Worm (Caenorhabditis elegans): Measurements from ENCODE around the gene cup-4.
A peak's percentile ranks its signal among the peaks of the same experiment; 100 is the strongest.

The cup-4 gene

DNA sequence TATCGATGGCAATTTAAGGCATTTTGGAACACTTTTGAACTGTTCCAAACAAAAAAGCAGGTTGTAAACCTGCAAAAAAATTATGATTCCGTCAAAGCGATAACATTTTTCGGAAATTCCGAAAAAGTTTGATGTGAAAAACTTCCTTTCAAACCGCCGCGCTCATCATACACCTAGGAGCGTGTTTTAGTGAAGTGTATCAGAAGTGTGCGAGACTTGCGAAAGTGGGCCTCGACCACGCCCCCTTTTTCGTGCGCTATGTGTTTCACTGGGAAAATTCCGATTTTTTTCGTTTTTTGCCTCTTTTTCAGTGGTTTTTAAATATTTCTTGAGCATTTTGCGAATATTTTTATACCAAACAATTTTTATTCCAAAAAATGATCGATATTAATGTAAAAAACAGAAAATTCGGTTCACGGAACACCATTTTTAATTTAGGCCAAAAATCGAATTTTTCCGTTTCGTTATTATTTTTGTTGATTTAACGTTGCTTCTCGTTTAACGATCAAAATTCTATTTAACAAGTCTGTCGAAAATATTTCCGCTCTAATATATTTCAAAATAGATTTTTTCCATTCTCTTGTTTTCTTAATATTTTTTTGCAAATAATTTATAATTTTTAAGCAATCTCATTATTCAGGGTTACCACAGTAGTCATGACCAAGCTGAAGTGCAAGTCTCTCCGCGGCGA lies 11.7 kb upstream of the cup-4 start, which contains the start of gene rpl-35 (continued):
- TF ChIP-seq lin-15B (tag; optimal IDR thresholded peaks at IDR 0.05), result peak; percentile 99
- TF ChIP-seq unc-30 (tag; optimal IDR thresholded peaks at IDR 0.05), result peak; percentile 66
- TF ChIP-seq lin-13 (GFP tag; optimal IDR thresholded peaks at IDR 0.05), result peak; percentile 100
- peak; percentile 99 for TF ChIP-seq sup-37 (GFP tag; optimal IDR thresholded peaks at IDR 0.05)
- TF ChIP-seq pag-3 (tag; optimal IDR thresholded peaks at IDR 0.05; ENCODE audit: borderline replicate concordance, insufficient read depth), result peak; percentile 53
- peak; percentile 77 for TF ChIP-seq hlh-4 (tag; optimal IDR thresholded peaks at IDR 0.05)
- peak; percentile 98 for TF ChIP-seq lir-3 (tag; optimal IDR thresholded peaks at IDR 0.05; ENCODE audit: poor library complexity)
- TF ChIP-seq ztf-11 (tag; optimal IDR thresholded peaks at IDR 0.05), result peak in 1 of 2 experiments; percentile 99
- TF ChIP-seq efl-1 (optimal IDR thresholded peaks at IDR 0.05), result peak; percentile 99 to 100
- peak; percentile 100 for TF ChIP-seq efl-1 (GFP tag; optimal IDR thresholded peaks at IDR 0.05 in 1 of 2)
- peak; percentile 98 for TF ChIP-seq elt-2 (tag; optimal IDR thresholded peaks at IDR 0.05)
- peak; percentile 100 for TF ChIP-seq nhr-20 (tag; optimal IDR thresholded peaks at IDR 0.05)
- TF ChIP-seq rnt-1 (tag; optimal IDR thresholded peaks at IDR 0.05), result peak; percentile 100
- TF ChIP-seq ztf-4 (tag; optimal IDR thresholded peaks at IDR 0.05), result peak; percentile 100
- peak; percentile 98 for TF ChIP-seq nhr-11 (tag; optimal IDR thresholded peaks at IDR 0.05)
- TF ChIP-seq vab-15 (tag; optimal IDR thresholded peaks at IDR 0.05), result peak; percentile 98
- peak; percentile 98 for TF ChIP-seq sox-4 (tag; optimal IDR thresholded peaks at IDR 0.05)
- TF ChIP-seq nhr-19 (GFP tag; conservative IDR thresholded peaks at IDR 0.05), result peak; percentile 100
- no peak for TF ChIP-seq sptf-1 (tag; optimal IDR thresholded peaks at IDR 0.05)
- TF ChIP-seq unc-62 (GFP tag; optimal IDR thresholded peaks at IDR 0.05), result peak; percentile 95
- peak; percentile 93 for TF ChIP-seq snpc-4 (tag; optimal IDR thresholded peaks at IDR 0.05)
- TF ChIP-seq nhr-84 (tag; optimal IDR thresholded peaks at IDR 0.05), result peak; percentile 95
- peak; percentile 99 for TF ChIP-seq xbp-1 (tag; optimal IDR thresholded peaks at IDR 0.05)
- peak; percentile 15 for TF ChIP-seq nhr-28 (tag; optimal IDR thresholded peaks at IDR 0.05)
- TF ChIP-seq C16A3.4 (tag; optimal IDR thresholded peaks at IDR 0.05), result peak; percentile 100
- peak; percentile 100 for TF ChIP-seq lin-14 (GFP tag; optimal IDR thresholded peaks at IDR 0.05)
- TF ChIP-seq nhr-85 (tag), result peak; percentile 100
- TF ChIP-seq mep-1 (tag; optimal IDR thresholded peaks at IDR 0.05), result peak; percentile 99
- peak; percentile 99 for TF ChIP-seq egl-13 (tag; optimal IDR thresholded peaks at IDR 0.05)
- peak; percentile 61 for TF ChIP-seq Y116A8C.19 (tag; optimal IDR thresholded peaks at IDR 0.05; ENCODE audit: borderline replicate concordance)
- peak; percentile 88; the same call in 1 of the 2 replicates for TF ChIP-seq ets-5 (GFP tag; IDR thresholded peaks at IDR 0.05)
- TF ChIP-seq egl-27 (tag; optimal IDR thresholded peaks at IDR 0.05), result peak; percentile 85 to 95
- TF ChIP-seq tlp-1 (tag; optimal IDR thresholded peaks at IDR 0.05), result no peak
- TF ChIP-seq swsn-7 (tag; optimal IDR thresholded peaks at IDR 0.05), result peak; percentile 100
- TF ChIP-seq tbx-2 (tag; optimal IDR thresholded peaks at IDR 0.05), result peak; percentile 100
- TF ChIP-seq mef-2 (tag; optimal IDR thresholded peaks at IDR 0.05), result peak; percentile 96
- peak; percentile 100 for TF ChIP-seq nhr-71 (tag; optimal IDR thresholded peaks at IDR 0.05)
- peak; percentile 99 for TF ChIP-seq pax-3 (tag; optimal IDR thresholded peaks at IDR 0.05)
- TF ChIP-seq zip-4 (GFP tag; optimal IDR thresholded peaks at IDR 0.05), result peak; percentile 98

DNA sequence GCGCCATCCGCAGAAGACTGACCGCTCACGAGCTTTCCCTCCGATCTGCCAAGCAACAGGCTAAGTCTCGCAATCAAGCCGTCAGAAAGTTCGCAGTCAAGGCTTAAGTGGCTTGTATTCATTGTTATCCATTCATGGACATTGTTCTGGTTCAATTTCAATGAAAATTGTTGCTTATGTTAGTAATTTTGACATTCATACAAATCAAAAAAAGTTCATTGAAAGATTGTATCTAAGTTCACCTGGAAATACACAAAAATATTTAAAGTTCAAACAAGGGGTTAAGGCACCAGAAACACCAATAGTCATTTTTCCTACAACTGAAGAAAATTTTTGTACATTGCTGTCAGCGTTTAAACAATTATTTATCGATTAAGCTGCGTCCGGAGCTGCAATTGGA lies 10.8 kb upstream of the cup-4 start:
- TF ChIP-seq fkh-10 (GFP tag; optimal IDR thresholded peaks at IDR 0.05) (no peak), nhr-85 (tag) (peak; percentile 66)

DNA sequence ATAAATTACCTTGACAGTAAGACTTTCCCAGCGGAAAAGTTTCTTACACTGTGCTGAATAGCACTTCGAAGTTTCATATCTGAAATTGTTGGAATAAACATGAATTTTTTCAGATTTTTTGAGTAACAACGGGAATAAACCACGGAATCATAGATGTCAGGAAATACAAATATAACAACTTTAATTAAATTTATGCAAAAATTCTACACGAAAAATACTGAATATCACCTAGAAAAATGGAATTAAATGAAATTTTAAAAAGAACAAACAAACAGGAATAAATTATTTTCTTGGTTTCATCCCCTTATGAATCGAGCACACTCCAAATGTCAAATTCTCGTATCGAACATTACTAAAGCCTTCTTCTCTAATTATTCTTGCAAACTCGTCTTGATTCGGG lies 9.1 kb upstream of the cup-4 start, which contains the start of gene tag-307:
Gene tag-307, minus strand, starts transcription at position 101 of the 400 bp plus-strand sequence.
- TF ChIP-seq nhr-85 (tag), result no peak
- no peak for TF ChIP-seq dsc-1 (tag; optimal IDR thresholded peaks at IDR 0.05)
- TF ChIP-seq ces-1 (GFP tag; optimal IDR thresholded peaks at IDR 0.05), result no peak
- TF ChIP-seq sox-4 (tag; optimal IDR thresholded peaks at IDR 0.05), result no peak
- TF ChIP-seq nhr-71 (tag; optimal IDR thresholded peaks at IDR 0.05), result no peak
- TF ChIP-seq aha-1 (tag; optimal IDR thresholded peaks at IDR 0.05), result no peak

All from whole organism, L1 larva.